Fruit fly (Drosophila melanogaster): ENCODE measurements around the gene CG33257.

dm6 chr3L:16377768-16378764 is 31.9 kb downstream of the CG33257 start, which contains the start of gene roq:
- TF ChIP-seq CG8478 (optimal IDR thresholded peaks at IDR 0.05) (no peak), CTCF (optimal IDR thresholded peaks at IDR 0.05) (peak; percentile 15 to 44)

Data from S2 (cell line).